Worm (Caenorhabditis elegans) whole organism, L3 larva: Measurements from ENCODE around the gene slcr-46.3.
A peak's percentile ranks its signal among the peaks of the same experiment; 100 is the strongest.

Experiments
- R02D3.7 ChIP-seq: fragments of 150-350 bp; optimal IDR thresholded peaks from 2 replicates; lab custom pipeline; 2014; ENCODE audit warnings: missing biosample characterization, missing genetic modification characterization
- ZK546.5 ChIP-seq: sonication (generic microtip); optimal IDR thresholded peaks from 2 replicates; lab custom pipeline; 2017; ENCODE audit warnings: missing biosample characterization, missing genetic modification characterization
- aly-2 ChIP-seq: fragments of 150-350 bp; optimal IDR thresholded peaks from 2 replicates; lab custom pipeline; 2014; ENCODE audit warnings: missing biosample characterization, missing genetic modification characterization
- ama-1 ChIP-seq: fragments of 150-350 bp; optimal IDR thresholded peaks from 2 replicates; lab custom pipeline; 2018
- ceh-16 ChIP-seq: sonication (generic microtip); optimal IDR thresholded peaks from 2 replicates; lab custom pipeline; 2017; ENCODE audit warnings: missing biosample characterization, missing genetic modification characterization
- ceh-28 ChIP-seq: fragments of 150-350 bp; optimal IDR thresholded peaks from 2 replicates; lab custom pipeline; 2014; ENCODE audit warnings: missing biosample characterization, missing genetic modification reagents, missing genetic modification characterization
- ceh-82 ChIP-seq: fragments of 150-350 bp; optimal IDR thresholded peaks from 2 replicates; lab custom pipeline; 2014; ENCODE audit warnings: missing biosample characterization, missing genetic modification characterization
- ceh-9 ChIP-seq: sonication (generic microtip); optimal IDR thresholded peaks from 2 replicates; lab custom pipeline; 2018; ENCODE audit warnings: missing biosample characterization, missing genetic modification characterization
- daf-12 ChIP-seq: fragments of 150-350 bp; optimal IDR thresholded peaks from 2 replicates; lab custom pipeline; 2014; ENCODE audit warnings: missing biosample characterization, missing genetic modification reagents, missing genetic modification characterization
- egl-27 ChIP-seq: sonication (generic microtip); optimal IDR thresholded peaks from 4 replicates; lab custom pipeline; 2017; ENCODE audit warnings: missing biosample characterization, missing genetic modification reagents, missing genetic modification characterization
- egl-5 ChIP-seq: fragments of 150-350 bp; optimal IDR thresholded peaks from 2 replicates; lab custom pipeline; 2017; ENCODE audit warnings: missing biosample characterization, missing genetic modification reagents, missing genetic modification characterization, inconsistent platforms
- elt-1 ChIP-seq: fragments of 150-350 bp; optimal IDR thresholded peaks from 2 replicates; lab custom pipeline; 2014; ENCODE audit warnings: missing biosample characterization, missing genetic modification characterization
- elt-2 ChIP-seq: sonication (generic microtip); optimal IDR thresholded peaks from 2 replicates; lab custom pipeline; 2016; ENCODE audit warnings: missing genetic modification reagents, mild to moderate bottlenecking, missing genetic modification characterization, missing compliant biosample characterization
- fkh-10 ChIP-seq: sonication (generic microtip); optimal IDR thresholded peaks from 2 replicates; lab custom pipeline; 2017; ENCODE audit warnings: missing biosample characterization, missing genetic modification reagents, missing genetic modification characterization
- fkh-2 ChIP-seq: fragments of 150-350 bp; optimal IDR thresholded peaks from 2 replicates; lab custom pipeline; 2014; ENCODE audit warnings: missing biosample characterization, missing genetic modification reagents, missing genetic modification characterization
- fos-1 ChIP-seq: fragments of 150-350 bp; optimal IDR thresholded peaks from 2 replicates; lab custom pipeline; 2014; ENCODE audit warnings: missing biosample characterization, missing genetic modification characterization
- hmg-11 ChIP-seq: sonication (generic microtip); optimal IDR thresholded peaks from 2 replicates; lab custom pipeline; 2016; ENCODE audit warnings: missing genetic modification characterization, missing compliant biosample characterization
- jun-1 ChIP-seq: fragments of 150-350 bp; optimal IDR thresholded peaks from 2 replicates; lab custom pipeline; 2014; ENCODE audit warnings: missing biosample characterization, missing genetic modification reagents, missing genetic modification characterization
- lin-15B ChIP-seq: fragments of 150-350 bp; optimal IDR thresholded peaks from 2 replicates; lab custom pipeline; 2014; ENCODE audit warnings: missing biosample characterization, missing genetic modification characterization
- lin-39 ChIP-seq: fragments of 150-350 bp; optimal IDR thresholded peaks from 2 replicates; lab custom pipeline; 2018; ENCODE audit warnings: missing biosample characterization, missing genetic modification reagents, missing genetic modification characterization
- lsy-12 ChIP-seq: sonication (generic microtip); optimal IDR thresholded peaks from 2 replicates; lab custom pipeline; 2016; ENCODE audit warnings: mild to moderate bottlenecking, missing genetic modification characterization, missing compliant biosample characterization
- mml-1 ChIP-seq: fragments of 150-350 bp; sonication (generic microtip); optimal IDR thresholded peaks from 3 replicates; lab custom pipeline; 2014; ENCODE audit warnings: missing biosample characterization, missing genetic modification characterization
- nfya-1 ChIP-seq: sonication (generic microtip); optimal IDR thresholded peaks from 2 replicates; lab custom pipeline; 2017; ENCODE audit warnings: missing genetic modification characterization, mild to moderate bottlenecking, missing compliant biosample characterization, antibody characterized with exemption, moderate library complexity; ENCODE audit not compliant: insufficient read depth
- nhr-12 ChIP-seq: fragments of 150-350 bp; optimal IDR thresholded peaks from 2 replicates; lab custom pipeline; 2014; ENCODE audit warnings: missing biosample characterization, missing genetic modification characterization
- nhr-23 ChIP-seq: fragments of 150-350 bp; optimal IDR thresholded peaks from 2 replicates; lab custom pipeline; 2014; ENCODE audit warnings: missing biosample characterization, missing genetic modification reagents, missing genetic modification characterization
- nhr-237 ChIP-seq: fragments of 150-350 bp; optimal IDR thresholded peaks from 2 replicates; lab custom pipeline; 2014; ENCODE audit warnings: missing biosample characterization, missing genetic modification characterization
- nhr-25 ChIP-seq: sonication (generic microtip); optimal IDR thresholded peaks from 2 replicates; lab custom pipeline; 2017; ENCODE audit warnings: missing biosample characterization, missing genetic modification characterization
- nhr-28 ChIP-seq: fragments of 150-350 bp; optimal IDR thresholded peaks from 2 replicates; lab custom pipeline; 2014; ENCODE audit warnings: missing biosample characterization, missing genetic modification characterization
- nhr-43 ChIP-seq: sonication (generic microtip); optimal IDR thresholded peaks from 2 replicates; lab custom pipeline; 2016; ENCODE audit warnings: mild to moderate bottlenecking, missing genetic modification characterization, missing compliant biosample characterization; ENCODE audit not compliant: poor library complexity, severe bottlenecking
- nhr-67 ChIP-seq: fragments of 150-350 bp; optimal IDR thresholded peaks from 2 replicates; lab custom pipeline; 2014; ENCODE audit warnings: missing biosample characterization, missing genetic modification characterization
- nhr-76 ChIP-seq: fragments of 150-350 bp; sonication (generic microtip); optimal IDR thresholded peaks from 5 replicates; lab custom pipeline; 2014; ENCODE audit warnings: missing biosample characterization, missing genetic modification characterization
- nhr-77 ChIP-seq: fragments of 150-350 bp; optimal IDR thresholded peaks from 2 replicates; lab custom pipeline; 2014; ENCODE audit warnings: missing biosample characterization, missing genetic modification characterization
- pha-4 ChIP-seq: fragments of 150-350 bp; optimal IDR thresholded peaks from 2 replicates; lab custom pipeline; 2014; ENCODE audit warnings: missing biosample characterization, missing genetic modification reagents, missing genetic modification characterization
- pqm-1 ChIP-seq: fragments of 150-350 bp; optimal IDR thresholded peaks from 2 replicates; lab custom pipeline; 2017; ENCODE audit warnings: missing biosample characterization, missing genetic modification characterization, inconsistent platforms
- sea-2 ChIP-seq: fragments of 150-350 bp; sonication (generic microtip); optimal IDR thresholded peaks from 4 replicates; lab custom pipeline; 2014; ENCODE audit warnings: missing biosample characterization, missing genetic modification reagents, missing genetic modification characterization
- skn-1 ChIP-seq: fragments of 150-350 bp; optimal IDR thresholded peaks from 2 replicates; lab custom pipeline; 2014; ENCODE audit warnings: missing biosample characterization, missing genetic modification characterization
- snpc-4 ChIP-seq: fragments of 150-350 bp; optimal IDR thresholded peaks from 2 replicates; lab custom pipeline; 2014; ENCODE audit warnings: missing biosample characterization, missing genetic modification characterization
- tbx-2 ChIP-seq: sonication (generic microtip); optimal IDR thresholded peaks from 2 replicates; lab custom pipeline; 2016; ENCODE audit warnings: mild to moderate bottlenecking, missing genetic modification characterization, missing compliant biosample characterization
- unc-39 ChIP-seq: sonication (generic microtip); optimal IDR thresholded peaks from 4 replicates; lab custom pipeline; 2017; ENCODE audit warnings: missing biosample characterization, missing genetic modification characterization
- unc-62 ChIP-seq: fragments of 150-350 bp; sonication (generic microtip); optimal IDR thresholded peaks from 4 replicates; lab custom pipeline; 2014; ENCODE audit warnings: missing biosample characterization, missing genetic modification reagents, missing genetic modification characterization
- zag-1 ChIP-seq: fragments of 150-350 bp; optimal IDR thresholded peaks from 2 replicates; lab custom pipeline; 2014; ENCODE audit warnings: missing biosample characterization, missing genetic modification characterization
- ztf-11 ChIP-seq: fragments of 150-350 bp; optimal IDR thresholded peaks from 2 replicates; lab custom pipeline; 2014; ENCODE audit warnings: missing biosample characterization, missing genetic modification characterization
- ztf-4 ChIP-seq: fragments of 150-350 bp; optimal IDR thresholded peaks from 2 replicates; lab custom pipeline; 2014; ENCODE audit warnings: missing biosample characterization, missing genetic modification characterization

slcr-46.3 gene

ce11 chrV:9711174-9711573 is 12.7 kb downstream of the slcr-46.3 start:
- TF ChIP-seq unc-39 (no peak), ceh-28 (no peak), elt-2 (tag; lab: Kevin White, UChicago) (peak; percentile 71), pha-4 (tag; lab: Kevin White, UChicago) (peak; percentile 15), ztf-11 (no peak), mml-1 (tag; lab: Kevin White, UChicago) (no peak), daf-12 (tag; lab: Kevin White, UChicago) (no peak), ceh-82 (tag; lab: Kevin White, UChicago) (no peak), nhr-77 (tag; lab: Kevin White, UChicago) (no peak), ztf-4 (no peak), unc-62 (GFP tag; lab: Kevin White, UChicago) (no peak), pqm-1 (tag; lab: Kevin White, UChicago) (peak; percentile 79), nhr-67 (tag; lab: Kevin White, UChicago) (no peak), jun-1 (tag; lab: Kevin White, UChicago) (no peak), R02D3.7 (no peak), egl-27 (tag; lab: Kevin White, UChicago) (no peak), nhr-23 (tag; lab: Kevin White, UChicago) (no peak), fkh-10 (GFP tag; lab: Kevin White, UChicago) (no peak), ZK546.5 (tag; lab: Kevin White, UChicago) (no peak), nfya-1 (no peak)

ce11 chrV:9709747-9710146 is 14.2 kb downstream of the slcr-46.3 start, which contains the start of gene tag-120:
TSS of gene tag-120 (minus strand) at chrV:9709814.
- TF ChIP-seq elt-2 (tag; lab: Kevin White, UChicago) (peak; percentile 32), nhr-67 (tag; lab: Kevin White, UChicago) (no peak), pqm-1 (tag; lab: Kevin White, UChicago) (peak; percentile 19), pha-4 (tag; lab: Kevin White, UChicago) (peak; percentile 61), ztf-11 (no peak), nhr-43 (tag; lab: Kevin White, UChicago) (no peak)

- no peak for TF ChIP-seq pqm-1 (tag; lab: Kevin White, UChicago)
- TF ChIP-seq nhr-25 (tag; lab: Kevin White, UChicago): no peak
- TF ChIP-seq ceh-9: no peak
These were observed 17.3 kb downstream of the slcr-46.3 start for ce11 chrV:9706592-9706991.

- TF ChIP-seq ama-1 (lab: Kevin White, UChicago): peak; percentile 24
- TF ChIP-seq jun-1 (tag; lab: Kevin White, UChicago): no peak
- TF ChIP-seq R02D3.7: no peak
- no peak for TF ChIP-seq lsy-12 (tag; lab: Kevin White, UChicago)
- no peak for TF ChIP-seq tbx-2 (tag; lab: Kevin White, UChicago)
- no peak for TF ChIP-seq nhr-28
- no peak for TF ChIP-seq nhr-23 (tag; lab: Kevin White, UChicago)
- TF ChIP-seq elt-1: peak; percentile 13
- TF ChIP-seq skn-1 (tag; lab: Kevin White, UChicago): peak; percentile 62
- TF ChIP-seq ztf-4: no peak
- TF ChIP-seq zag-1 (tag; lab: Kevin White, UChicago): no peak
- no peak for TF ChIP-seq daf-12 (tag; lab: Kevin White, UChicago)
- peak; percentile 64 for TF ChIP-seq nfya-1
- TF ChIP-seq ceh-28: peak; percentile 70
- no peak for TF ChIP-seq aly-2 (tag; lab: Kevin White, UChicago)
- TF ChIP-seq sea-2 (GFP tag; lab: Kevin White, UChicago): no peak
- no peak for TF ChIP-seq elt-2 (tag; lab: Kevin White, UChicago)
- no peak for TF ChIP-seq fkh-2 (tag; lab: Kevin White, UChicago)
- no peak for TF ChIP-seq fos-1 (tag; lab: Kevin White, UChicago)
- TF ChIP-seq nhr-237 (tag; lab: Kevin White, UChicago): no peak
- no peak for TF ChIP-seq pqm-1 (tag; lab: Kevin White, UChicago)
- peak; percentile 7 for TF ChIP-seq snpc-4 (tag; lab: Kevin White, UChicago)
- peak; percentile 59 for TF ChIP-seq egl-5 (tag; lab: Kevin White, UChicago)
- no peak for TF ChIP-seq ZK546.5 (tag; lab: Kevin White, UChicago)
- TF ChIP-seq lin-15B (tag; lab: Kevin White, UChicago): peak; percentile 32
- peak; percentile 80 for TF ChIP-seq lin-39 (tag; lab: Kevin White, UChicago)
- no peak for TF ChIP-seq unc-62 (GFP tag; lab: Kevin White, UChicago)
- no peak for TF ChIP-seq ceh-82 (tag; lab: Kevin White, UChicago)
- TF ChIP-seq mml-1 (tag; lab: Kevin White, UChicago): no peak
- TF ChIP-seq fkh-10 (GFP tag; lab: Kevin White, UChicago): no peak
- TF ChIP-seq ceh-16 (tag; lab: Kevin White, UChicago): no peak
- TF ChIP-seq nhr-76 (tag; lab: Kevin White, UChicago): no peak
- no peak for TF ChIP-seq nhr-12 (tag; lab: Kevin White, UChicago)
- TF ChIP-seq nhr-25 (tag; lab: Kevin White, UChicago): peak; percentile 65
- peak; percentile 48 for TF ChIP-seq pha-4 (tag; lab: Kevin White, UChicago)
- no peak for TF ChIP-seq egl-27 (tag; lab: Kevin White, UChicago)
- TF ChIP-seq ceh-9: no peak
- no peak for TF ChIP-seq ztf-11
- TF ChIP-seq hmg-11 (tag; lab: Kevin White, UChicago): peak; percentile 52
- TF ChIP-seq unc-39: no peak
These were observed 19.5 kb downstream of the slcr-46.3 start for ce11 chrV:9704399-9704798.
